Fruit fly (Drosophila melanogaster) whole organism, adult: Measurements from ENCODE around the gene CG17896.

Experiments used
- CG11617 ChIP-seq: fragments of 200-800 bp; sonication (Bioruptor generic); optimal IDR thresholded peaks from 2 replicates; lab custom pipeline; 2017; ENCODE audit warnings: mild to moderate bottlenecking, missing biosample characterization, missing genetic modification reagents, missing genetic modification characterization
- CG12768 ChIP-seq: fragments of 200-800 bp; sonication (Bioruptor generic); optimal IDR thresholded peaks from 2 replicates; lab custom pipeline; 2017; ENCODE audit warnings: missing biosample characterization, missing genetic modification characterization, mild to moderate bottlenecking, moderate library complexity, missing genetic modification reagents
- CG14711 ChIP-seq: fragments of 200-800 bp; sonication (Bioruptor generic); optimal IDR thresholded peaks from 2 replicates; lab custom pipeline; 2018; ENCODE audit warnings: missing biosample characterization, mild to moderate bottlenecking, missing genetic modification characterization, moderate library complexity
- CG1620 ChIP-seq: fragments of 200-800 bp; sonication (Bioruptor generic); optimal IDR thresholded peaks from 2 replicates; lab custom pipeline; 2016; ENCODE audit warnings: missing biosample characterization, missing genetic modification characterization
- CG33017 ChIP-seq: fragments of 200-800 bp; sonication (Bioruptor generic); optimal IDR thresholded peaks from 2 replicates; lab custom pipeline; 2018; ENCODE audit warnings: missing biosample characterization, mild to moderate bottlenecking, missing genetic modification characterization, moderate library complexity
- CG5204 ChIP-seq: fragments of 200-800 bp; sonication (Bioruptor generic); optimal IDR thresholded peaks from 2 replicates; lab custom pipeline; 2016; ENCODE audit warnings: missing biosample characterization, missing genetic modification characterization
- CG7045 ChIP-seq: fragments of 200-800 bp; sonication (Bioruptor generic); optimal IDR thresholded peaks from 2 replicates; lab custom pipeline; 2017; ENCODE audit warnings: missing biosample characterization, mild to moderate bottlenecking, missing genetic modification characterization
- CG7101 ChIP-seq: fragments of 200-800 bp; sonication (Bioruptor generic); optimal IDR thresholded peaks from 2 replicates; lab custom pipeline; 2018; ENCODE audit warnings: missing biosample characterization, mild to moderate bottlenecking, missing genetic modification characterization, moderate library complexity
- Clk ChIP-seq: fragments of 200-800 bp; sonication (Bioruptor generic); optimal IDR thresholded peaks from 2 replicates; lab custom pipeline; 2017; ENCODE audit warnings: missing biosample characterization, missing genetic modification characterization
- Crg-1 ChIP-seq: fragments of 200-800 bp; sonication (Bioruptor generic); optimal IDR thresholded peaks from 2 replicates; lab custom pipeline; 2016; ENCODE audit warnings: missing biosample characterization, missing genetic modification characterization
- Hr96 ChIP-seq: fragments of 200-800 bp; sonication (Bioruptor generic); optimal IDR thresholded peaks from 2 replicates; lab custom pipeline; 2016; ENCODE audit warnings: missing biosample characterization, missing genetic modification characterization
- Mnt ChIP-seq: fragments of 200-800 bp; sonication (Bioruptor generic); optimal IDR thresholded peaks from 2 replicates; lab custom pipeline; 2016; ENCODE audit warnings: missing biosample characterization, mild to moderate bottlenecking, missing genetic modification characterization
- bab1 ChIP-seq: fragments of 200-800 bp; sonication (Bioruptor generic); optimal IDR thresholded peaks from 3 replicates; lab custom pipeline; 2019; ENCODE audit warnings: missing biosample characterization, mild to moderate bottlenecking, missing genetic modification characterization, moderate library complexity
- cic ChIP-seq: fragments of 200-800 bp; sonication (Bioruptor generic); optimal IDR thresholded peaks from 2 replicates; lab custom pipeline; 2017; ENCODE audit warnings: missing biosample characterization, mild to moderate bottlenecking, missing genetic modification characterization, moderate library complexity
- cnc ChIP-seq, 2 experiments: fragments of >200 bp; optimal IDR thresholded peaks; 2 replicates each; lab custom pipeline; 2017
- kay ChIP-seq: fragments of 200-800 bp; sonication (Bioruptor generic); peaks from one replicate; lab custom pipeline; 2016; ENCODE audit warnings: missing biosample characterization, missing genetic modification characterization, borderline replicate concordance
- ovo ChIP-seq: fragments of 200-800 bp; sonication (Bioruptor generic); optimal IDR thresholded peaks from 2 replicates; lab custom pipeline; 2016; ENCODE audit warnings: missing biosample characterization, missing genetic modification characterization
- pad ChIP-seq: fragments of 200-800 bp; sonication (Bioruptor generic); optimal IDR thresholded peaks from 3 replicates; lab custom pipeline; 2017; ENCODE audit warnings: missing biosample characterization, missing genetic modification characterization, mild to moderate bottlenecking, moderate library complexity, missing genetic modification reagents
- tj ChIP-seq: fragments of 200-800 bp; sonication (Bioruptor generic); optimal IDR thresholded peaks from 3 replicates; lab custom pipeline; 2017; ENCODE audit warnings: missing biosample characterization, mild to moderate bottlenecking, missing genetic modification characterization, moderate library complexity
- toe ChIP-seq: fragments of 200-800 bp; sonication (Bioruptor generic); optimal IDR thresholded peaks from 2 replicates; lab custom pipeline; 2016; ENCODE audit warnings: missing biosample characterization, missing genetic modification characterization

The CG17896 gene

dm6 chrX:493445-494190 is at the start of gene CG17896:
Gene CG17896 (minus strand): TSS chrX:493495.
- TF ChIP-seq CG14711 (tag; lab: Kevin White, UChicago): peak; percentile 94
- TF ChIP-seq bab1 (GFP tag; lab: Kevin White, UChicago): peak; percentile 96
- peak; percentile 99 for TF ChIP-seq ovo (GFP tag; lab: Kevin White, UChicago)
- TF ChIP-seq kay (GFP tag; lab: Kevin White, UChicago): no peak
- peak; percentile 87 for TF ChIP-seq CG7045
- no peak for TF ChIP-seq cnc (optimal IDR thresholded peaks at IDR 0.05; lab: Kevin White, UChicago)
- TF ChIP-seq pad (GFP tag; lab: Kevin White, UChicago): peak; percentile 82
- peak; percentile 86 for TF ChIP-seq Crg-1 (GFP tag; lab: Kevin White, UChicago)
- peak; percentile 78 for TF ChIP-seq Mnt (GFP tag; lab: Kevin White, UChicago)
- TF ChIP-seq CG1620 (GFP tag; lab: Kevin White, UChicago): no peak
- TF ChIP-seq toe (GFP tag; lab: Kevin White, UChicago): peak; percentile 15
- TF ChIP-seq CG11617 (GFP tag; lab: Kevin White, UChicago): peak; percentile 89
- TF ChIP-seq CG7101 (tag; lab: Kevin White, UChicago): peak; percentile 96
- TF ChIP-seq cic (GFP tag; lab: Kevin White, UChicago): peak; percentile 91
- TF ChIP-seq Hr96 (GFP tag; lab: Kevin White, UChicago): no peak
- TF ChIP-seq Clk (GFP tag; lab: Kevin White, UChicago): peak; percentile 80
- peak; percentile 96 for TF ChIP-seq CG33017 (tag; lab: Kevin White, UChicago)
- TF ChIP-seq CG5204: no peak
- peak; percentile 92 for TF ChIP-seq tj (GFP tag; lab: Kevin White, UChicago)
- peak; percentile 89 for TF ChIP-seq CG12768 (GFP tag; lab: Kevin White, UChicago)

DNA sequence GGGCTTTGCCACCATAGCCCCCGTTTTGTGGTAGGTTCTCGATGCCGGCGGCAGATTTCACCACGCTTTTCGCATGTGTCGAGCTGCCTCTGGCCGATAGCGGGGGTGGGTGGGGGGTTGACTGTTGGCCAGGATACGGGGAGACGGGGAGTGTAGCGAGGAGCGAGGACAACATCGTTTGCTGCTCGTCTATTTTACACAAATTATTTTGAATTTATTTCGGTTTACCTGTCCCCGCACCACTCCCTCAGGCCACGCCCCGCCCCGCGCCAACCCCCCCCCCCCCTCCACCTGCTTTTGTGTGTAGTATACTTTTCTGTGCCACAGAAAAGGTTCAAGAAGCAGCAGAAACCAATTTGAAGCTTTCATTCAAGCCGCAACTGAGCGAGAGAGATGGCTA is 48.8 kb upstream of the CG17896 start:
- no peak for TF ChIP-seq cnc (optimal IDR thresholded peaks at IDR 0.05; lab: Kevin White, UChicago)
- peak; percentile 22 for TF ChIP-seq pad (GFP tag; lab: Kevin White, UChicago)
- TF ChIP-seq bab1 (GFP tag; lab: Kevin White, UChicago): no peak

DNA sequence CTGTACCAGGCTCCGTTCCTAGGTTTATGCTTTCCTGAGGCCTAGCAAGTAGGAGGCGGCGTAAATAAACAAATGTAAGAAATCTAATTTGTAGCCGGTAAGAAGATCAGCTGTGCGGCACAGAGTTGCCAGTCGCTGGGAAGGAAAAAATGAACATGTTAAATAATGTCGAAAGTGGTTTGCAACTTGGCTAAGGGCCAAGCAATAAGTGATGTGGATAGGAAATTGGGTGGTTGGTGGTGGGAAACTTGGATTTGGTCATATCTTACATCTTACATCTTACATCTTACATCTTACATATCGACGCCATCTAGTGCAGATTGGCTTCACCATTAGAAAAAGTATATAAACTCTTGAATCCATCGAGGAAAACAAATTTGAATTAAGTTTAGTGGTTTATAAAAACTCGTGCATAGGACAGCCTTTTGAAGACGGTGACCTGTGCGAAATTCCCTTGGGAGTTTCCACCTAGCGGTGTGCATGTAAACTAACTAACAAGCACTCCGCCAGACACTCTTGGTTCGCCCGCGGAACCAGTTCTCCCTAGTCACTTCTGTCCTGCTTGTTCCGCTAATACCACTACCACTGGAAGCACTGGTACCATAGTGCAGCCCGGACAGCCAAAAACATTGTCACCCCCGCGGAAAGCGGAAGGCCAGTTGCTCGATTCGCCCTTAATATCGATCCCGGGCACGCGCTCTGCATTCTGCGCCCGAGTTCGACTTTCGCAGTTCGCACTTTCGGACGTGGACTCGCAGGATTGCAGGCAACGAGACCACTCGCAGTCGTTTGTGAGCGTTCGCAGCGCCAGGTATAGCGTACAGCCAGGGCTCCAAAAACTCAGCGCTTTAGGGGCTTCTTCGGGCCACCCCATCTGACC is 36.7 kb upstream of the CG17896 start, which contains the start of the genes CG4293 and Appl:
Gene CG4293 (minus strand): TSS at position 568 of the 880 bp plus-strand sequence.
Gene Appl (plus strand): TSS at position 778 of the 880 bp plus-strand sequence.
- no peak for TF ChIP-seq CG11617 (GFP tag; lab: Kevin White, UChicago)
- TF ChIP-seq ovo (GFP tag; lab: Kevin White, UChicago): no peak
- peak; percentile 14 for TF ChIP-seq Crg-1 (GFP tag; lab: Kevin White, UChicago)
- peak; percentile 23 for TF ChIP-seq bab1 (GFP tag; lab: Kevin White, UChicago)
- TF ChIP-seq CG1620 (GFP tag; lab: Kevin White, UChicago): no peak
- TF ChIP-seq CG12768 (GFP tag; lab: Kevin White, UChicago): no peak
- TF ChIP-seq CG7045: no peak
- peak; percentile 80 for TF ChIP-seq CG14711 (tag; lab: Kevin White, UChicago)
- no peak for TF ChIP-seq pad (GFP tag; lab: Kevin White, UChicago)
- no peak for TF ChIP-seq tj (GFP tag; lab: Kevin White, UChicago)
- TF ChIP-seq Hr96 (GFP tag; lab: Kevin White, UChicago): peak; percentile 19

DNA sequence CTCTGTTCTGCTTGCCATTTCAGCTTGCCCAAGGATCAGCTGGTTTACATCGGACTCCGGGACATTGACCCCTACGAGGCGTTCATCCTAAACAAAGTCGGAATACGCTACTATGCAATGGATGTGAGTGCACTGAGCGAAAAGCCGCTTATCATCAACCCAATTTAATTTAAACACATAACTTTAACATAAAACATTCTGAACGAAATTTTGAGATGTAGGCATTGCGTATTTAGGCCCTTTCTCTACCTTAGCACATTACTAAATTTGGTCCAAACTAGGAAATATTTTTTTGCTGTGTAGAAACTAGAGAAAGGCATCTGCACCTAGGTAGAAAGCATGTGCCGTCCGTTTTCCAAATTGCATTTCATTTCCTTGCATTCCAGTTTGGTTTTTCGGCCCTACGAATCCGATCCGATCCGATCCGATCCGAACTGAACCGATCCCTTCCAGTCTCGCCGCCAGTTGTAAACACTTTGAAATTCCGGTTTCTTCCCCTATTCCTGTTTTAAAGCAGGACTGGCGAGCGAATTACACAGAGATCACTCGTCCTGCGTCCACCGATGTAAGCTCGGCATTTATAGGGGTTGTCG is 33.3 kb upstream of the CG17896 start:
- TF ChIP-seq CG12768 (GFP tag; lab: Kevin White, UChicago) (no peak), CG1620 (GFP tag; lab: Kevin White, UChicago) (no peak), CG11617 (GFP tag; lab: Kevin White, UChicago) (no peak), Mnt (GFP tag; lab: Kevin White, UChicago) (no peak), cic (GFP tag; lab: Kevin White, UChicago) (no peak), toe (GFP tag; lab: Kevin White, UChicago) (no peak), kay (GFP tag; lab: Kevin White, UChicago) (no peak), bab1 (GFP tag; lab: Kevin White, UChicago) (no peak), CG7101 (tag; lab: Kevin White, UChicago) (no peak), CG33017 (tag; lab: Kevin White, UChicago) (no peak), CG5204 (no peak), ovo (GFP tag; lab: Kevin White, UChicago) (no peak), Crg-1 (GFP tag; lab: Kevin White, UChicago) (no peak)

DNA sequence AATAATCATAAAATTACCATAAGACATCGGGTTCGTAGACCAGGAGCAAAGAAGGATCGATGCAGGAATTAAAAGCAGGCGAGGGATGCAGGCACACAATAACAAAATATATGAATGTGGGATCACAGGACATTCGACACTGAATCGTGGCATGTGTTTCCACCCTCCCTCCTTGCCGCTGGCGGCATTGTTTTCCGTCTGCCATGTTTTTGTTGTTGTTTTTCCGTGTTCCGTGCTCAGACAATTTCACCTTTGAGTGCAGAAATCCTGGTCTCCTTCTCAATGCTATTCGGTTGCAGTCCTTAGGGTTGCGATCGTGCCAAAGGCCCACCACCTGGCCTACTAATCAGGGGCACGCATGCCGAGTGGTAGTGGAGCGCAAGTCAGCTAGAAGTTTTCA is 32.3 kb upstream of the CG17896 start:
- TF ChIP-seq CG7045 (no peak), CG5204 (no peak), CG12768 (GFP tag; lab: Kevin White, UChicago) (no peak), CG14711 (tag; lab: Kevin White, UChicago) (no peak), Mnt (GFP tag; lab: Kevin White, UChicago) (no peak), Hr96 (GFP tag; lab: Kevin White, UChicago) (no peak), CG7101 (tag; lab: Kevin White, UChicago) (no peak), tj (GFP tag; lab: Kevin White, UChicago) (no peak), CG11617 (GFP tag; lab: Kevin White, UChicago) (no peak), Clk (GFP tag; lab: Kevin White, UChicago) (no peak), bab1 (GFP tag; lab: Kevin White, UChicago) (no peak), ovo (GFP tag; lab: Kevin White, UChicago) (no peak), pad (GFP tag; lab: Kevin White, UChicago) (no peak), Crg-1 (GFP tag; lab: Kevin White, UChicago) (no peak), cnc (optimal IDR thresholded peaks at IDR 0.05; lab: Kevin White, UChicago) (no peak), cic (GFP tag; lab: Kevin White, UChicago) (no peak), CG33017 (tag; lab: Kevin White, UChicago) (no peak), kay (GFP tag; lab: Kevin White, UChicago) (no peak)
